Worm (Caenorhabditis elegans): ENCODE results near the gene K07C5.9.

DNA sequence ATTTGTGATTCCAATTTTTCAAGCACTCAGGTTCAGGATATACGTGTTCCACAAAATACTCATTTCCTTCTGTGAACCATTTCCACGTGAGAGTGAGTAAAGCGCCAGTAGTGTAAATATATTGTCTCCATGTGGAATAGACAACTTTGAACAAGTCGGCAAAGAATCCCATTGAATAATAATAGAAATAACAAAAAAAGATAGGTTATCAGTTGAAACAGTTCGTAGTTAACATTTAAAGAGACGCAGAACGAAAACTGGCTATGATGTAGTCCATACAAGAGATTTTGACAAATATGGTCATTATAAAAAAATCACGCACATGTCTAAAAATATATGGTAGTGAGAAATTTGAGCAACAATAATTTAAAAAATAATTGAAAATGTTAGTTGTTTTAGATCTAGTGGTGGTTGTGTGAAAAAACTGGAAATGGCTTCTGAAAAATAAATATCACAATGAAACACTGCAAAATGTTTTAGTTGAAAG lies 7.6 kb upstream of the K07C5.9 start, which contains the start of gene ceeh-2:
- TF ChIP-seq ztf-11 (tag; optimal IDR thresholded peaks at IDR 0.05) = no peak
- no peak for TF ChIP-seq sptf-1 (tag; optimal IDR thresholded peaks at IDR 0.05)
- no peak for TF ChIP-seq blmp-1 (tag; optimal IDR thresholded peaks at IDR 0.05)
- no peak for TF ChIP-seq unc-62 (GFP tag; optimal IDR thresholded peaks at IDR 0.05)
